Fruit fly (Drosophila melanogaster) whole organism, embryonic: ENCODE measurements around the gene CG14795.

ENCODE experiments used
- Atf6 ChIP-seq: fragments of 200-800 bp; sonication (Bioruptor generic); IDR thresholded peaks from 2 replicates; pipeline ENCODE4 v1.3.6; 2022; ENCODE audit warnings: missing biosample characterization, missing genetic modification characterization
- CG10267 ChIP-seq: fragments of 200-800 bp; sonication (Bioruptor generic); optimal IDR thresholded peaks from 2 replicates; lab custom pipeline; 2018; ENCODE audit warnings: missing biosample characterization, mild to moderate bottlenecking, missing genetic modification characterization, moderate library complexity
- CG10959 ChIP-seq: fragments of 200-800 bp; sonication (Bioruptor generic); IDR thresholded peaks from 2 replicates; pipeline ENCODE4 v1.3.6; 2022; ENCODE audit warnings: missing biosample characterization, missing genetic modification characterization
- CG11695 ChIP-seq: fragments of 200-800 bp; sonication (Bioruptor generic); IDR thresholded peaks from 3 replicates; pipeline ENCODE4 v1.3.6; 2022; ENCODE audit warnings: missing biosample characterization, missing genetic modification characterization
- CG11696 ChIP-seq: fragments of 200-800 bp; sonication (Bioruptor generic); IDR thresholded peaks from 2 replicates; pipeline ENCODE4 v1.3.6; 2022; ENCODE audit warnings: missing biosample characterization, missing genetic modification characterization
- CG12071 ChIP-seq: fragments of 200-800 bp; sonication (Bioruptor generic); optimal IDR thresholded peaks from 3 replicates; lab custom pipeline; 2018; ENCODE audit warnings: missing biosample characterization, mild to moderate bottlenecking, missing genetic modification characterization
- CG12236 ChIP-seq: fragments of 200-800 bp; sonication (Bioruptor generic); optimal IDR thresholded peaks from 2 replicates; lab custom pipeline; 2016; ENCODE audit warnings: missing biosample characterization, missing genetic modification characterization
- CG12769 ChIP-seq: fragments of 200-800 bp; sonication (Bioruptor generic); optimal IDR thresholded peaks from 2 replicates; lab custom pipeline; 2019; ENCODE audit warnings: missing biosample characterization, mild to moderate bottlenecking, missing genetic modification characterization, moderate library complexity
- CG13624 ChIP-seq: fragments of 200-800 bp; sonication (Bioruptor generic); optimal IDR thresholded peaks from 2 replicates; lab custom pipeline; 2016; ENCODE audit warnings: missing biosample characterization, missing genetic modification characterization
- CG15269 ChIP-seq: fragments of 200-800 bp; sonication (Bioruptor generic); optimal IDR thresholded peaks from 2 replicates; lab custom pipeline; 2018; ENCODE audit warnings: missing biosample characterization, mild to moderate bottlenecking, missing genetic modification characterization, moderate library complexity
- CG17328 ChIP-seq: fragments of 200-800 bp; sonication (Bioruptor generic); IDR thresholded peaks from 2 replicates; pipeline ENCODE4 v1.3.6; 2022; ENCODE audit warnings: missing biosample characterization, missing genetic modification characterization
- CG17359 ChIP-seq: fragments of 200-800 bp; sonication (Bioruptor generic); optimal IDR thresholded peaks from 3 replicates; lab custom pipeline; 2018; ENCODE audit warnings: missing biosample characterization, mild to moderate bottlenecking, missing genetic modification characterization, moderate library complexity
- CG18476 ChIP-seq: fragments of 200-800 bp; sonication (Bioruptor generic); optimal IDR thresholded peaks from 2 replicates; lab custom pipeline; 2016; ENCODE audit warnings: missing biosample characterization, mild to moderate bottlenecking, missing genetic modification characterization
- CG2199 ChIP-seq: fragments of 200-800 bp; sonication (Bioruptor generic); IDR thresholded peaks from 3 replicates; pipeline ENCODE4 v1.3.6; 2022; ENCODE audit warnings: missing biosample characterization, missing genetic modification characterization
- CG2678 ChIP-seq: fragments of 200-800 bp; sonication (Bioruptor generic); optimal IDR thresholded peaks from 3 replicates; lab custom pipeline; 2019; ENCODE audit warnings: missing biosample characterization, mild to moderate bottlenecking, missing genetic modification characterization, moderate library complexity
- CG3838 ChIP-seq: fragments of 200-800 bp; sonication (Bioruptor generic); optimal IDR thresholded peaks from 3 replicates; lab custom pipeline; 2016; ENCODE audit warnings: missing biosample characterization, missing genetic modification characterization
- CG4404 ChIP-seq: fragments of 200-800 bp; sonication (Bioruptor generic); IDR thresholded peaks from 2 replicates; pipeline ENCODE4 v1.3.6; 2022; ENCODE audit warnings: missing biosample characterization, missing genetic modification characterization
- CG6254 ChIP-seq: fragments of 200-800 bp; sonication (Bioruptor generic); optimal IDR thresholded peaks from 3 replicates; lab custom pipeline; 2017; ENCODE audit warnings: mild to moderate bottlenecking, missing biosample characterization, missing genetic modification reagents, missing genetic modification characterization
- CG6854 ChIP-seq: fragments of 200-800 bp; sonication (Bioruptor generic); optimal IDR thresholded peaks from 3 replicates; lab custom pipeline; 2017; ENCODE audit warnings: missing biosample characterization, mild to moderate bottlenecking, missing genetic modification characterization
- D19A ChIP-seq: fragments of 200-800 bp; optimal IDR thresholded peaks from 3 replicates; lab custom pipeline; 2019; ENCODE audit warnings: missing biosample characterization, mild to moderate bottlenecking, missing genetic modification characterization, moderate library complexity
- Ets65A ChIP-seq: fragments of 200-800 bp; sonication (Bioruptor generic); peaks from one replicate; lab custom pipeline; 2016; ENCODE audit warnings: missing biosample characterization, missing genetic modification characterization
- Gsc ChIP-seq: fragments of 200-800 bp; sonication (Bioruptor generic); IDR thresholded peaks from 2 replicates; pipeline ENCODE4 v1.3.6; 2022; ENCODE audit warnings: missing biosample characterization, missing genetic modification characterization
- Hr78 ChIP-seq, 2 experiments: fragments of 200-800 bp in 1 of 2; fragments of >200 bp in 1 of 2; sonication (Bioruptor generic) in 1 of 2; optimal IDR thresholded peaks; 2 replicates each; lab custom pipeline; 2017 to 2019; ENCODE audit warnings: missing biosample characterization in 2 of 2, missing genetic modification characterization in 2 of 2, mild to moderate bottlenecking in 1 of 2, moderate library complexity in 1 of 2
- Kr ChIP-seq: fragments of 200-800 bp; sonication (Bioruptor generic); optimal IDR thresholded peaks from 2 replicates; lab custom pipeline; 2017; ENCODE audit warnings: missing biosample characterization, mild to moderate bottlenecking, missing genetic modification characterization
- MESR4 ChIP-seq: fragments of 200-800 bp; sonication (Bioruptor generic); optimal IDR thresholded peaks from 2 replicates; lab custom pipeline; 2018; ENCODE audit warnings: missing biosample characterization, mild to moderate bottlenecking, missing genetic modification characterization, moderate library complexity
- NK7.1 ChIP-seq: fragments of 200-800 bp; sonication (Bioruptor generic); optimal IDR thresholded peaks from 3 replicates; lab custom pipeline; 2016; ENCODE audit warnings: missing biosample characterization, missing genetic modification characterization
- Nf-YA ChIP-seq: fragments of 200-800 bp; sonication (Bioruptor generic); IDR thresholded peaks from 2 replicates; pipeline ENCODE4 v1.3.6; 2022; ENCODE audit warnings: missing biosample characterization, missing genetic modification characterization
- Opbp ChIP-seq: fragments of 200-800 bp; sonication (Bioruptor generic); IDR thresholded peaks from 3 replicates; pipeline ENCODE4 v1.3.6; 2022; ENCODE audit warnings: missing biosample characterization, missing genetic modification characterization; ENCODE audit not compliant: partially characterized antibody
- Ptx1 ChIP-seq: fragments of 200-800 bp; sonication (Bioruptor generic); IDR thresholded peaks from 2 replicates; pipeline ENCODE4 v1.3.6; 2022; ENCODE audit warnings: missing biosample characterization, missing genetic modification characterization
- Sry-β ChIP-seq: fragments of 200-800 bp; sonication (Bioruptor generic); optimal IDR thresholded peaks from 2 replicates; lab custom pipeline; 2018; ENCODE audit warnings: missing biosample characterization, mild to moderate bottlenecking, missing genetic modification characterization, moderate library complexity
- Sry-δ ChIP-seq: fragments of 200-800 bp; sonication (Bioruptor generic); optimal IDR thresholded peaks from 2 replicates; lab custom pipeline; 2016; ENCODE audit warnings: missing biosample characterization, missing genetic modification characterization
- TFAM ChIP-seq: fragments of 200-800 bp; sonication (Bioruptor generic); optimal IDR thresholded peaks from 2 replicates; lab custom pipeline; 2017; ENCODE audit warnings: missing biosample characterization, missing genetic modification characterization, inconsistent platforms
- abd-A ChIP-seq: fragments of 200-800 bp; sonication (Bioruptor generic); optimal IDR thresholded peaks from 3 replicates; lab custom pipeline; 2019; ENCODE audit warnings: missing biosample characterization, mild to moderate bottlenecking, missing genetic modification characterization, moderate library complexity
- cg ChIP-seq: fragments of 200-800 bp; sonication (Bioruptor generic); optimal IDR thresholded peaks from 3 replicates; lab custom pipeline; 2019; ENCODE audit warnings: missing biosample characterization, mild to moderate bottlenecking, missing genetic modification characterization, moderate library complexity
- dmrt11E ChIP-seq: fragments of 200-800 bp; sonication (Bioruptor generic); optimal IDR thresholded peaks from 3 replicates; lab custom pipeline; 2018; ENCODE audit warnings: missing biosample characterization, mild to moderate bottlenecking, missing genetic modification characterization, moderate library complexity
- dpn ChIP-seq, 2 experiments: fragments of 200-800 bp; sonication (Bioruptor generic); optimal IDR thresholded peaks; 3 replicates each; lab custom pipeline; 2016; ENCODE audit warnings: missing biosample characterization in 2 of 2, missing genetic modification characterization in 2 of 2
- esg ChIP-seq: fragments of 200-800 bp; sonication (Bioruptor generic); conservative IDR thresholded peaks from 2 replicates; pipeline ENCODE4 v1.3.6; 2022; ENCODE audit warnings: missing biosample characterization, missing genetic modification characterization
- eyg ChIP-seq: fragments of 200-800 bp; sonication (Bioruptor generic); optimal IDR thresholded peaks from 3 replicates; lab custom pipeline; 2016; ENCODE audit warnings: missing biosample characterization, missing genetic modification characterization
- fd102C ChIP-seq: fragments of 200-800 bp; sonication (Bioruptor generic); optimal IDR thresholded peaks from 2 replicates; lab custom pipeline; 2018; ENCODE audit warnings: missing biosample characterization, mild to moderate bottlenecking, missing genetic modification characterization, moderate library complexity
- h ChIP-seq: fragments of >200 bp; optimal IDR thresholded peaks from 2 replicates; lab custom pipeline; 2017
- hb ChIP-seq: fragments of 200-800 bp; sonication (Bioruptor generic); IDR thresholded peaks from 3 replicates; pipeline ENCODE4 v1.3.6; 2022; ENCODE audit warnings: missing biosample characterization, missing genetic modification characterization; ENCODE audit not compliant: partially characterized antibody
- insv ChIP-seq, 2 experiments: fragments of 200-800 bp; sonication (Bioruptor generic); optimal IDR thresholded peaks; 3 replicates each; lab custom pipeline; 2016 to 2018; ENCODE audit warnings: missing biosample characterization in 2 of 2, missing genetic modification characterization in 2 of 2
- salm ChIP-seq: fragments of 200-800 bp; sonication (Bioruptor generic); optimal IDR thresholded peaks from 2 replicates; lab custom pipeline; 2018; ENCODE audit warnings: missing biosample characterization, mild to moderate bottlenecking, missing genetic modification characterization
- sna ChIP-seq: fragments of 200-800 bp; sonication (Bioruptor generic); IDR thresholded peaks from 2 replicates; pipeline ENCODE4 v1.3.6; 2022; ENCODE audit warnings: missing biosample characterization, missing genetic modification characterization; ENCODE audit not compliant: partially characterized antibody
- ssp ChIP-seq: fragments of 200-800 bp; sonication (Bioruptor generic); IDR thresholded peaks from 2 replicates; pipeline ENCODE4 v1.3.6; 2022; ENCODE audit warnings: missing biosample characterization, missing genetic modification characterization
- tgo ChIP-seq: fragments of 200-800 bp; sonication (Bioruptor generic); IDR thresholded peaks from 3 replicates; pipeline ENCODE4 v1.3.6; 2022; ENCODE audit warnings: missing biosample characterization, missing genetic modification characterization
- unc-4 ChIP-seq: fragments of 200-800 bp; sonication (Bioruptor generic); IDR thresholded peaks from 2 replicates; pipeline ENCODE4 v1.3.6; 2022; ENCODE audit warnings: missing biosample characterization, missing genetic modification characterization; ENCODE audit not compliant: partially characterized antibody
- usp ChIP-seq: fragments of >200 bp; optimal IDR thresholded peaks from 2 replicates; lab custom pipeline; 2017; ENCODE audit warnings: missing biosample characterization, missing genetic modification characterization
- zen ChIP-seq: fragments of 200-800 bp; sonication (Bioruptor generic); optimal IDR thresholded peaks from 3 replicates; lab custom pipeline; 2018; ENCODE audit warnings: missing biosample characterization, mild to moderate bottlenecking, missing genetic modification characterization, moderate library complexity

Gene CG14795

dm6 chrX:1478276-1479122 lies 34.1 kb downstream of the CG14795 start, which contains the start of gene rush (continued):
- TF ChIP-seq dpn (GFP tag; optimal IDR thresholded peaks at IDR 0.05; lab: Kevin White, UChicago) (peak; percentile 13 to 27), Atf6 (GFP tag; lab: Robert Waterston, UW) (no peak), CG10959 (GFP tag; lab: Robert Waterston, UW) (no peak), CG13624 (GFP tag; lab: Kevin White, UChicago) (peak; percentile 3), CG11696 (0 out of 2 replicates have a peak, but pooled peaks have one; percentile 15), CG12769 (tag; lab: Kevin White, UChicago) (peak; percentile 12), Nf-YA (GFP tag; lab: Robert Waterston, UW) (no peak), zen (tag; lab: Kevin White, UChicago) (no peak), CG2678 (peak; percentile 13), MESR4 (GFP tag; lab: Kevin White, UChicago) (peak; percentile 97), CG10267 (peak; percentile 91), CG2199 (GFP tag; lab: Robert Waterston, UW) (no peak), CG6254 (GFP tag; lab: Kevin White, UChicago) (no peak), Sry-δ (peak; percentile 42), esg (GFP tag; lab: Robert Waterston, UW) (no peak), Gsc (GFP tag; lab: Robert Waterston, UW) (no peak), CG18476 (GFP tag; lab: Kevin White, UChicago) (no peak), h (no peak), CG4404 (GFP tag; lab: Robert Waterston, UW) (no peak; the same call in 1 of the 2 replicates), CG11695 (GFP tag; lab: Robert Waterston, UW) (no peak), D19A (tag; lab: Kevin White, UChicago) (no peak), NK7.1 (GFP tag; lab: Kevin White, UChicago) (no peak), cg (peak; percentile 88), eyg (GFP tag; lab: Kevin White, UChicago) (no peak), sna (no peak), insv (GFP tag; optimal IDR thresholded peaks at IDR 0.05; lab: Kevin White, UChicago) (no peak), usp (GFP tag; lab: Kevin White, UChicago) (no peak), Ets65A (GFP tag; lab: Kevin White, UChicago) (no peak), tgo (GFP tag; lab: Robert Waterston, UW) (no peak), CG6854 (GFP tag; lab: Kevin White, UChicago) (no peak), CG17328 (GFP tag; lab: Robert Waterston, UW) (no peak), abd-A (tag; lab: Kevin White, UChicago) (no peak), ssp (no peak; the same call in 1 of the 2 replicates), hb (no peak), CG3838 (GFP tag; lab: Kevin White, UChicago) (no peak), CG15269 (tag; lab: Kevin White, UChicago) (peak; percentile 27), unc-4 (no peak), TFAM (GFP tag; lab: Kevin White, UChicago) (no peak), CG12071 (GFP tag; lab: Kevin White, UChicago) (no peak), CG12236 (GFP tag; lab: Kevin White, UChicago) (no peak), CG17359 (tag; lab: Kevin White, UChicago) (no peak), Sry-β (GFP tag; lab: Kevin White, UChicago) (no peak), fd102C (GFP tag; lab: Kevin White, UChicago) (no peak), Hr78 (GFP tag; optimal IDR thresholded peaks at IDR 0.05; lab: Kevin White, UChicago) (no peak), Kr (GFP tag; lab: Kevin White, UChicago) (no peak), Ptx1 (GFP tag; lab: Robert Waterston, UW) (peak; percentile 23; the same call in 1 of the 2 replicates), dmrt11E (tag; lab: Kevin White, UChicago) (no peak), salm (tag; lab: Kevin White, UChicago) (no peak), Opbp (no peak)
